Worm (Caenorhabditis elegans): ENCODE measurements around the gene lec-9.

The lec-9 gene

ce11 chrX:17610406-17610981 lies 10.2 kb downstream of the lec-9 start (continued):
- TF ChIP-seq zim-3 (tag; optimal IDR thresholded peaks at IDR 0.05) (no peak), ceh-27 (GFP tag; optimal IDR thresholded peaks at IDR 0.05) (peak; percentile 27), K11D2.4 (GFP tag; IDR thresholded peaks at IDR 0.05) (no peak), snpc-4 (GFP tag; optimal IDR thresholded peaks at IDR 0.05) (no peak), snpc-4 (tag; optimal IDR thresholded peaks at IDR 0.05) (no peak), attf-6 (GFP tag; IDR thresholded peaks at IDR 0.05) (no peak), madf-8 (GFP tag; conservative IDR thresholded peaks at IDR 0.05) (no peak), cebp-2 (GFP tag; IDR thresholded peaks at IDR 0.05) (no peak), unc-62 (GFP tag; optimal IDR thresholded peaks at IDR 0.05) (peak; percentile 35), aptf-2 (GFP tag; conservative IDR thresholded peaks at IDR 0.05) (no peak), sptf-2 (GFP tag; optimal IDR thresholded peaks at IDR 0.05) (no peak), madf-6 (GFP tag; IDR thresholded peaks at IDR 0.05) (no peak), Y95B8A.8 (GFP tag; IDR thresholded peaks at IDR 0.05) (no peak), ceh-100 (GFP tag; IDR thresholded peaks at IDR 0.05) (no peak), chd-7 (tag; optimal IDR thresholded peaks at IDR 0.05) (no peak), mxl-1 (tag; optimal IDR thresholded peaks at IDR 0.05) (no peak), B0261.1 (tag; optimal IDR thresholded peaks at IDR 0.05) (no peak), cebp-1 (GFP tag; IDR thresholded peaks at IDR 0.05) (no peak), cebp-1 (tag; optimal IDR thresholded peaks at IDR 0.05) (no peak), ceh-91 (GFP tag; IDR thresholded peaks at IDR 0.05) (no peak), hlh-26 (GFP tag; conservative IDR thresholded peaks at IDR 0.05) (no peak), him-1 (tag; optimal IDR thresholded peaks at IDR 0.05) (no peak), dpl-1 (GFP tag; optimal IDR thresholded peaks at IDR 0.05) (peak; percentile 15)

ce11 chrX:17611180-17611579 lies 10.9 kb downstream of the lec-9 start:
- TF ChIP-seq cebp-1 (GFP tag; IDR thresholded peaks at IDR 0.05) (no peak), cebp-1 (tag; optimal IDR thresholded peaks at IDR 0.05) (no peak), tlf-1 (GFP tag; optimal IDR thresholded peaks at IDR 0.05) (no peak), snpc-4 (GFP tag; optimal IDR thresholded peaks at IDR 0.05) (peak; percentile 50), snpc-4 (tag; optimal IDR thresholded peaks at IDR 0.05) (peak in 2 of 4 experiments; percentile 51 to 64), chd-7 (tag; optimal IDR thresholded peaks at IDR 0.05) (peak; percentile 57), snpc-3.4 (tag; optimal IDR thresholded peaks at IDR 0.05) (no peak), F10E7.11 (tag; optimal IDR thresholded peaks at IDR 0.05) (no peak), hlh-12 (tag; optimal IDR thresholded peaks at IDR 0.05) (no peak), K11D2.4 (GFP tag; IDR thresholded peaks at IDR 0.05) (no peak), tbx-9 (tag; optimal IDR thresholded peaks at IDR 0.05; ENCODE audit: borderline replicate concordance) (no peak), tbp1 (GFP tag; optimal IDR thresholded peaks at IDR 0.05) (peak; percentile 86), cebp-2 (GFP tag; IDR thresholded peaks at IDR 0.05) (0 out of 2 replicates have a peak, but pooled peaks have one; percentile 44), let-607 (tag; optimal IDR thresholded peaks at IDR 0.05) (no peak), Y53F4B.3 (GFP tag; IDR thresholded peaks at IDR 0.05) (no peak), rpc-1 (optimal IDR thresholded peaks at IDR 0.05) (peak; percentile 76), rpc-1 (tag; optimal IDR thresholded peaks at IDR 0.05) (peak; percentile 85), B0019.2 (GFP tag; conservative IDR thresholded peaks at IDR 0.05) (no peak), aptf-2 (GFP tag; conservative IDR thresholded peaks at IDR 0.05) (no peak), repo-1 (tag; optimal IDR thresholded peaks at IDR 0.05) (peak; percentile 8), unc-62 (GFP tag; optimal IDR thresholded peaks at IDR 0.05) (no peak), Y79H2A.3 (GFP tag; conservative IDR thresholded peaks at IDR 0.05) (no peak), Y67H2A.10 (GFP tag; conservative IDR thresholded peaks at IDR 0.05) (no peak), efl-1 (GFP tag; optimal IDR thresholded peaks at IDR 0.05) (no peak), F57C9.4 (tag; optimal IDR thresholded peaks at IDR 0.05) (no peak), ccch-3 (GFP tag; optimal IDR thresholded peaks at IDR 0.05) (no peak), dox-1 (GFP tag; IDR thresholded peaks at IDR 0.05) (no peak), B0035.1 (tag; optimal IDR thresholded peaks at IDR 0.05) (no peak), D2030.7 (GFP tag; IDR thresholded peaks at IDR 0.05) (peak; percentile 94), attf-3 (GFP tag; conservative IDR thresholded peaks at IDR 0.05) (no peak), egrh-3 (GFP tag; IDR thresholded peaks at IDR 0.05) (no peak), aptf-3 (GFP tag; IDR thresholded peaks at IDR 0.05) (no peak), T07F8.4 (tag; optimal IDR thresholded peaks at IDR 0.05) (peak; percentile 62), lin-54 (GFP tag; optimal IDR thresholded peaks at IDR 0.05) (no peak)
